Fruit fly (Drosophila melanogaster): ENCODE results near the gene CG46311.

CG46311 gene

DNA sequence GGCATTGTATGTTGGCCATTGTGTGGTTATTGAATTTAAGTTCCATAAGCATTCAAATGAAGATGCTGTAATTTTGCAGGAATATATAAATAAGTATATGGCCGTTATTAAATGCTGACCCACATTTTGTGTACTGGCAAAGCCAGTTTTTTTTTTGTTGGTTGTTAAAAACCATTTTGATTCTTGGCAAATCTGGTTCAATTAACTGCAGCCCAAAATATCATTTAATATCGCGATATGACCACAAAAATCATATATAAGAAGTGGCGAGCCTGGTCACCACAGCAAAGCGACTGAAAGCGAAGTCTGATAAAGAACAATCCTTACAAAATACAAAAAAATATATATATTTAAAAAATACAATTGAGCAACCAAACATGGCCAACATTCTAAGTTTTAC, 7.5 kb upstream of the CG46311 start, which contains the start of gene CG32631:
TSS of gene CG32631 (plus strand) at position 301 of the 400 bp plus-strand sequence.
- TF ChIP-seq EcR (GFP tag; optimal IDR thresholded peaks at IDR 0.05) (no peak), Dll (optimal IDR thresholded peaks at IDR 0.05) (no peak), pan (optimal IDR thresholded peaks at IDR 0.05) (no peak), CG8478 (optimal IDR thresholded peaks at IDR 0.05) (no peak), psq (optimal IDR thresholded peaks at IDR 0.05) (no peak)

DNA sequence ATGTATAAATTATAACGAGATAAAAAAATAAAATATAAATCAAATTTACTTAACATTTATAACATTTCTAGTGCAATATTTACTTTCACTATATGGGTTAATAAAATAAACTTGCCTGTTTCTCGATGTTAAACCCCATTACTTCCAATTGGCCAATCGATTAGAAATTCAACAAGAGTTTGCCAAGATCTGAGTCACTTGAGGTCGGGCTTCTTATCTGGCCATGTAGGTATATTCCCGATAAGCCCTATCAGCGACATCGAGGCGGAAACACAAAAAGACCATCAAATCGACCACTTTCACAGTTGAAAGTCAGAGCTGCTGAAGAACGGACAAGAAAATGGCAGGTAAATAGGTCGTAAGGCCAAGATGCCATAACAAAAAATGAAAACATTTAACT, 2.3 kb upstream of the CG46311 start, which contains the start of gene CG32633:
TSS of gene CG32633 (plus strand) at position 301 of the 400 bp plus-strand sequence.
- TF ChIP-seq psq (optimal IDR thresholded peaks at IDR 0.05), result no peak
- no peak for TF ChIP-seq CG8478 (optimal IDR thresholded peaks at IDR 0.05)
- no peak for TF ChIP-seq usp (GFP tag; optimal IDR thresholded peaks at IDR 0.05)
- TF ChIP-seq pan (optimal IDR thresholded peaks at IDR 0.05), result no peak
- TF ChIP-seq Dll (optimal IDR thresholded peaks at IDR 0.05), result no peak
- TF ChIP-seq EcR (GFP tag; optimal IDR thresholded peaks at IDR 0.05), result no peak

DNA sequence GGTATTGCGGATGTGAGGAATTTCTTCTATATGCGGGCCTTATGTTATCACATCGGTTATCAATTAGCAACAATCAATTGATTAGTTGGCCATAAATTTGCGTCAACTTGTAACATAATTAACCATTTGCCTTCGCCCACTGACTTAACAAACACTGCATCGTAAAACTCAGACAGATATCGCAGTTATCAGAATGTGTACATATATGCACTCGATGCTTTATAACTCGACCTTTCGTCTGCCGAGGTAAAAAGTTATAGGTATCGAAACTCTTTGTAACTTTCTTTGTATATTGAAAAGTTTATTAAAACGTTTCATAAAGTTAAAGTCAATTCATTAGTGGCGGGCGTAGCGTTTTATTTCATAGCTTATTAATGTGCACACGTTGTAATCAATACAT, 581 bp upstream of the CG46311 start:
- TF ChIP-seq usp (GFP tag; optimal IDR thresholded peaks at IDR 0.05) (no peak), CG8478 (optimal IDR thresholded peaks at IDR 0.05) (no peak), Dll (optimal IDR thresholded peaks at IDR 0.05) (no peak), pan (optimal IDR thresholded peaks at IDR 0.05) (no peak)

DNA sequence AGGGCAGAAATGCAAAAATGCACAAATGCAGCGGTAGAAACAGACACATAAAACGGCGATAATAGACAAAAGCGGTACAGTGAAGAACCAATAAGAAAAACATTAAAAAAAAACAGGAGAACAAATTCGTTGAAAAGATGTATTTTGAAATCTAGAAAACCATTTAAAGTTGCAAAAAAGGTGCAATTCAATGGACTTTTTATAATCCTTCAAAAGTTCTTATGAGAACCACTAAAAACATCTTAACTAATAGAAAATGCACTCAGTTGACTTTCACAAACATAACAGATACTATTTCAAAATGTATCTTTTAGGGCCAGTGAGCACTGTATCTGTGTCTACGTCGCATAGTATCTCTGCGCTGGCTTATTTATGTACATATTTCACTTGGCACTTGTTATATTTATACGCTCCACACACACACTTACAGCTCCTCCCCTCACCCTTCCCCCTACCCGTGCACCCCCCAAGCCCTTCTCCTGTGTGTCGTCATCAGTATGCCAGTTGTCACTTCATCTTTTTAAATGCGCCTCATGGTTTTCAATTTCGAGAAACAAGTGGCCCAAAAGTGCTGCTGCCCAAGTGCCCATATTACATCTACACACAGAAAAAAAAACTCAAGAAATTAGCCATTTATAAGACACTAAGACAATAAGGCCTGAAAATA, 2.0 kb downstream of the CG46311 start:
- TF ChIP-seq usp (GFP tag; optimal IDR thresholded peaks at IDR 0.05), result no peak
- no peak for TF ChIP-seq Dll (optimal IDR thresholded peaks at IDR 0.05)
- TF ChIP-seq pan (optimal IDR thresholded peaks at IDR 0.05), result no peak
- TF ChIP-seq EcR (GFP tag; optimal IDR thresholded peaks at IDR 0.05), result no peak
- TF ChIP-seq CG8478 (optimal IDR thresholded peaks at IDR 0.05), result no peak
- TF ChIP-seq psq (optimal IDR thresholded peaks at IDR 0.05), result no peak

DNA sequence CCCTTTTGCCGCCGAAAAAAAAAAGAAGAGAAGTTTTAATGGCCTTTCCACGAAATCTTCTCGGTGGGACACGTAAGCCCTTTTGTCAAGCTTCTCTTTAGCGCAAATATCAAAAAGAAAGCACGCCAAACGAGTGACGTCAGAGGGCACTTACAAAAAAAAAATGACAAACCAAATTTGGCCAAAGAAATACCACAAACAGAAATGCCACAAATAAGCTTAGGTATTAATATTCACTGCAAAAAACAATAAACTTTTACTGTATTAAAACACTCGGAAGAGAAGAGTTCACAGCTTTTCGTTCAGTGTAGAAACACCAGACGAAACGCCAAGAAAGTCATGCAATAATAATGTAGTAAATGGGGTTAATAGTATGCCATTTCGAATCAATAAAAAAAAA, 4.5 kb downstream of the CG46311 start:
- TF ChIP-seq EcR (GFP tag; optimal IDR thresholded peaks at IDR 0.05) (no peak), pan (optimal IDR thresholded peaks at IDR 0.05) (no peak), CG8478 (optimal IDR thresholded peaks at IDR 0.05) (no peak), usp (GFP tag; optimal IDR thresholded peaks at IDR 0.05) (no peak), Dll (optimal IDR thresholded peaks at IDR 0.05) (no peak), psq (optimal IDR thresholded peaks at IDR 0.05) (no peak)

DNA sequence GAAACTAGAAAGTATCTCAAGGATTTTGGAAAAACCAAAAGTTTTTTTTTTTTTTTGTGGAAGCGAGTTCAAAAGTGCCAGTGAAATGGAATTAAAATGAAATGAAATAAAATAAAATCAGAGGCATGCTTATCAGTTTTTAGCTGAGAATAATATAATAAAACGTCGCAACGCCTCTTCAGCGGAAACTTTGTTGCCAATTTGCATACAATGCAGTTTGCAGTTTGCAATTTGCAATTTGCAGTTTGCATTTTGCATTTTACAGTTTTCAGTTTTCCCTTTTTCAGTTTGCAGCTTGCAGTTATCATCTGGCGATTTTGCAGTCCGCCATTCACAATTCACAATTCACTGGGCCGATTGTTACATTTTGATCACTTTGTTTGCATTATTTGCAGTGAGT, 5.2 kb downstream of the CG46311 start:
- no peak for TF ChIP-seq pan (optimal IDR thresholded peaks at IDR 0.05)
- no peak for TF ChIP-seq psq (optimal IDR thresholded peaks at IDR 0.05)
- no peak for TF ChIP-seq EcR (GFP tag; optimal IDR thresholded peaks at IDR 0.05)
- no peak for TF ChIP-seq Dll (optimal IDR thresholded peaks at IDR 0.05)
- TF ChIP-seq CG8478 (optimal IDR thresholded peaks at IDR 0.05), result no peak
- no peak for TF ChIP-seq usp (GFP tag; optimal IDR thresholded peaks at IDR 0.05)

DNA sequence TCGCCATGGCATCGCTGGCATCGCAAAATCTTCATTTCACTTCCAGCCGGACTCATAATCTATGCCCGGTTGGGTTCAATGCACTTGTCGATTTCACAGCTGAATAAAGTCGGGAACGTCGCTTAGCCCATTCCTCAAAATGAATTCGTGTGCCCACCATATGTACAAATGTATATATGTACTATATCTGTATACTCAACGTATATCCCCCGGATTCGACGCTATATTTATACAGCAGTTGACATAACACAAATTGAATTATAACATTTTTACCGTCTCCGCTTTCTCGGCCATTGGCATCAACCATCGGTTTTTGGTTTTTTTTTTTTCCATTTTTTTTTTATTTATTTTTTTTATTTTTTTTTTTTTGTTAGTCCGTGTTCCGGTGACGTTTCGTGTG, 6.6 kb downstream of the CG46311 start:
- TF ChIP-seq psq (optimal IDR thresholded peaks at IDR 0.05), result no peak
- TF ChIP-seq EcR (GFP tag; optimal IDR thresholded peaks at IDR 0.05), result no peak
- no peak for TF ChIP-seq CG8478 (optimal IDR thresholded peaks at IDR 0.05)

DNA sequence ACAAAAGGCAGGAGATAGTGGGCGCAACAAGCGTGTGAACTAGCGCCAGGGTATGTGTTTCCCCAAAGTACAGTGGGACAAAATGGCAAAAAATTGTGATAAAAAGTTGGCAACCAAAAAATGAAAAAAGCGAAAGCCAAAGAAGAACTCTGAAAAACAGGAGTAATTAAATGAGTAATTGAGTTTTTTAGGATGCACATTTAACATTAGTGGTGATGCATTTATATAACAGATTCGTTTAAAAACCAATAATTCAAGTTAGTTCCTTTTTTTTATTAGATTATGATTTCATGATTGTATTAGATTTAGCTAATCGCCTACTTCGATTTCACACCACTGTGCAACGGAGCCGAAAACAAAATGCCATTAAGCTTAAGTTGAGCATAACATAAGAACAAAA, 8.8 kb downstream of the CG46311 start:
- no peak for TF ChIP-seq CG8478 (optimal IDR thresholded peaks at IDR 0.05)
- no peak for TF ChIP-seq Dll (optimal IDR thresholded peaks at IDR 0.05)
- no peak for TF ChIP-seq pan (optimal IDR thresholded peaks at IDR 0.05)
- TF ChIP-seq usp (GFP tag; optimal IDR thresholded peaks at IDR 0.05), result no peak
- no peak for TF ChIP-seq psq (optimal IDR thresholded peaks at IDR 0.05)
- TF ChIP-seq EcR (GFP tag; optimal IDR thresholded peaks at IDR 0.05), result no peak

DNA sequence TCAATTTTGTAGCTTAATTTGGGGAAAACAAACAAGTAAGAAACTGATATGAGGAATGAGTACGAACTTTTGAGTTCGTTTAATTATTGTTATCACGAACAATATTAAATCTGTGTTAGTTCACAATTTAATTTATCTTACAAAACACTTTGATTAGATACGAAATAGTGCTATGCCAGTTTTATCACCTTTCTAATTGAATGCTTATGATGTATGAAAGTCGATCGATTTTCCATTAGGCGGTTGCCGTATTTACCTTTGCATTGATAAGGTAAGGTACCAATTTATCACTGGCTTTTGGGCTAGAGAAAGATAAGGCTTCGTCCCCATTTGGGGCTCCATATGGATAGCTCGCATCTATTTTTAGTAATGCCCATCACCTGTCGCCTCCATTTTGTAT, 15.7 kb downstream of the CG46311 start:
- no peak for TF ChIP-seq pan (optimal IDR thresholded peaks at IDR 0.05)
- TF ChIP-seq usp (GFP tag; optimal IDR thresholded peaks at IDR 0.05), result no peak
- TF ChIP-seq Dll (optimal IDR thresholded peaks at IDR 0.05), result no peak
- no peak for TF ChIP-seq CG8478 (optimal IDR thresholded peaks at IDR 0.05)
- no peak for TF ChIP-seq psq (optimal IDR thresholded peaks at IDR 0.05)
- no peak for TF ChIP-seq EcR (GFP tag; optimal IDR thresholded peaks at IDR 0.05)

DNA sequence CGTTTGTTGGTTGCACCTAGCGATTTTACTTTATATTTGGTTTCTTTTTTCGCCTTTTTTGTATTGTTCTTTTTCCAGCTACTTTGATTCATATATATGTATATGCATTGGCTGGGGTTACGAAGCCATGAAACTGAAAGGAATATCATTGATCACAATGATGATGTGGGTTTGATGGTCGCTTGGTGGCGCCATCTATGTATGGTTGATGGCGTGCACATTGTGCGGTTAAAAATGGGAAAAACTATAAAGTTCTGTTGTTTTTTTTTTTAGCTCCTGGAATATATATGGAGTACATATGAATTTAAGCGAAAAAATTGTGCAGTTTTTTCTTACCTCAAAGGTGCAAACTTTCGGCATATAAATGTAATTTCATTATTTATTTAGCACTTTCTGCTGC, 23.3 kb downstream of the CG46311 start:
- TF ChIP-seq EcR (GFP tag; optimal IDR thresholded peaks at IDR 0.05), result no peak
- no peak for TF ChIP-seq usp (GFP tag; optimal IDR thresholded peaks at IDR 0.05)
- no peak for TF ChIP-seq pan (optimal IDR thresholded peaks at IDR 0.05)
- TF ChIP-seq Dll (optimal IDR thresholded peaks at IDR 0.05), result no peak
- no peak for TF ChIP-seq psq (optimal IDR thresholded peaks at IDR 0.05)
- TF ChIP-seq CG8478 (optimal IDR thresholded peaks at IDR 0.05), result no peak

DNA sequence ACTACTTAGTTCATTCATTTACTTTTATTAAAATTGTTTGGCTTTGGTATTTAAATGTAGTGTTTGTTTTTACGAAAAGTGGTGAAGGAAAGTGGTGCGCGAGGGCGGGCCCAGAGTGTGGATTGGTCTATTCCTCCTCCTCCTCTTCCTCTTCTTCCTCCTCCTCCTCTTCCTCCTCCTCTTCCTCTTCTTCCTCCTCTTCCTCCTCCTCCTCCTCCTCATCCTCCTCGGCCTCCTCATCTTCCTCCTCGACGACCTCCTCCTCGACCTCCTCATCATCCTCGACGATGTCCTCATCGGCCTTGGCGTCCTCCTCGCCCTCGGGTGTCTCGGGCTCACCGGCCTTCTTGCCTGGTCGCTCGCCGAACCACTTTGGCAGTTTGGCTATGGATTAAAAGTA, 30.0 kb downstream of the CG46311 start:
- TF ChIP-seq EcR (GFP tag; optimal IDR thresholded peaks at IDR 0.05), result no peak
- no peak for TF ChIP-seq Dll (optimal IDR thresholded peaks at IDR 0.05)
- TF ChIP-seq pan (optimal IDR thresholded peaks at IDR 0.05), result no peak
- TF ChIP-seq psq (optimal IDR thresholded peaks at IDR 0.05), result no peak
- TF ChIP-seq CG8478 (optimal IDR thresholded peaks at IDR 0.05), result no peak
- no peak for TF ChIP-seq usp (GFP tag; optimal IDR thresholded peaks at IDR 0.05)

DNA sequence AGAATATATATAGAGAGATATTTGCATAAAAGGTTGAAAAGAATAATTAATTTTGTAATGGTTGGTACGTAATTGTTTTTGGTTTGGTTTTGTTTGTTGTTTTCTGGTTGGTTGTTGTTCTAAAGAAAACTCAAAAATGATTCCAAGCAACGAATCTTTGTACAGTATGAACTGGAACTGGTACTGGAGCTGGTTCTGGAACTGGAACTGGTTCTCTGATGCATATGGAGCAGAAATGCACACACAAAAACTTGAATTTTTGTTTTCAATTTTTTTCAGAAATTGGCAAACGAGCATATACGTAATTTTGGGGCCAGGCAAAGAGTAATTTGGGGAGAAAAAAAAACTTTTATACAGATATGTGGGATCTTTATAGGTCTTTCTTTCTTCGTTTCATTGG, 34.1 kb downstream of the CG46311 start:
- TF ChIP-seq CG8478 (optimal IDR thresholded peaks at IDR 0.05), result no peak
- no peak for TF ChIP-seq pan (optimal IDR thresholded peaks at IDR 0.05)
- TF ChIP-seq Dll (optimal IDR thresholded peaks at IDR 0.05), result no peak
- TF ChIP-seq usp (GFP tag; optimal IDR thresholded peaks at IDR 0.05), result no peak
- TF ChIP-seq psq (optimal IDR thresholded peaks at IDR 0.05), result no peak
- no peak for TF ChIP-seq EcR (GFP tag; optimal IDR thresholded peaks at IDR 0.05)

All from whole organism.